Worm (Caenorhabditis elegans) whole organism, young adult: Measurements from ENCODE around the gene nhr-216.

Experiments
- B0019.2 ChIP-seq: fragments of 200-800 bp; sonication (Bioruptor generic); conservative IDR thresholded peaks from 2 replicates; pipeline ENCODE4 v1.3.6; 2022; ENCODE audit warnings: missing genetic modification reagents, missing genetic modification characterization, missing compliant biosample characterization
- B0336.3 ChIP-seq: fragments of 200-800 bp; sonication (Bioruptor generic); IDR thresholded peaks from 2 replicates; pipeline ENCODE4 v1.3.6; 2022; ENCODE audit warnings: missing genetic modification characterization, missing compliant biosample characterization
- C06A6.2 ChIP-seq: fragments of 200-800 bp; sonication (Bioruptor generic); conservative IDR thresholded peaks from 2 replicates; pipeline ENCODE4 v1.3.6; 2022; ENCODE audit warnings: missing genetic modification characterization, missing compliant biosample characterization
- F10E7.11 ChIP-seq: sonication (generic microtip); optimal IDR thresholded peaks from 2 replicates; lab custom pipeline; 2017; ENCODE audit warnings: mild to moderate bottlenecking, missing genetic modification characterization, moderate library complexity, missing compliant biosample characterization
- F37B4.10 ChIP-seq: fragments of 200-800 bp; sonication (Bioruptor generic); IDR thresholded peaks from 2 replicates; pipeline ENCODE4 v1.3.6; 2022; ENCODE audit warnings: missing genetic modification characterization, missing compliant biosample characterization
- F39B2.1 ChIP-seq: fragments of 200-800 bp; sonication (Bioruptor generic); IDR thresholded peaks from 2 replicates; pipeline ENCODE4 v1.3.6; 2022; ENCODE audit warnings: missing genetic modification reagents, missing genetic modification characterization, missing compliant biosample characterization
- F52B5.7 ChIP-seq: sonication (generic microtip); optimal IDR thresholded peaks from 2 replicates; lab custom pipeline; 2016; ENCODE audit warnings: mild to moderate bottlenecking, missing genetic modification characterization, missing compliant biosample characterization
- F55B11.4 ChIP-seq: sonication (generic microtip); optimal IDR thresholded peaks from 2 replicates; lab custom pipeline; 2016; ENCODE audit warnings: missing compliant biosample characterization, missing genetic modification characterization, borderline replicate concordance; ENCODE audit not compliant: insufficient read depth
- K11D2.4 ChIP-seq: fragments of 200-800 bp; sonication (Bioruptor generic); IDR thresholded peaks from 2 replicates; pipeline ENCODE4 v1.3.6; 2022; ENCODE audit warnings: missing genetic modification reagents, missing genetic modification characterization, missing compliant biosample characterization
- Y53F4B.3 ChIP-seq: fragments of 200-800 bp; sonication (Bioruptor generic); IDR thresholded peaks from 2 replicates; pipeline ENCODE4 v1.3.6; 2022; ENCODE audit warnings: missing genetic modification reagents, missing genetic modification characterization, missing compliant biosample characterization
- Y67H2A.10 ChIP-seq: fragments of 200-800 bp; sonication (Bioruptor generic); conservative IDR thresholded peaks from 2 replicates; pipeline ENCODE4 v1.3.6; 2022; ENCODE audit warnings: missing genetic modification reagents, missing genetic modification characterization, missing compliant biosample characterization
- akir-1 ChIP-seq: fragments of 200-800 bp; sonication (Bioruptor generic); optimal IDR thresholded peaks from 2 replicates; lab custom pipeline; 2018; ENCODE audit warnings: mild to moderate bottlenecking, missing genetic modification characterization, moderate library complexity, missing compliant biosample characterization
- aptf-3 ChIP-seq: fragments of 200-800 bp; sonication (Bioruptor generic); IDR thresholded peaks from 2 replicates; pipeline ENCODE4 v1.3.6; 2022; ENCODE audit warnings: missing genetic modification characterization, missing compliant biosample characterization
- attf-6 ChIP-seq: fragments of 200-800 bp; sonication (Bioruptor generic); IDR thresholded peaks from 2 replicates; pipeline ENCODE4 v1.3.6; 2022; ENCODE audit warnings: missing genetic modification reagents, missing genetic modification characterization, missing compliant biosample characterization
- bed-1 ChIP-seq: fragments of 200-800 bp; sonication (Bioruptor generic); IDR thresholded peaks from 2 replicates; pipeline ENCODE4 v1.3.6; 2022; ENCODE audit warnings: missing genetic modification reagents, missing genetic modification characterization, missing compliant biosample characterization
- cebp-1 ChIP-seq, 2 experiments: fragments of 200-800 bp in 1 of 2; sonication (Bioruptor generic) in 1 of 2; sonication (generic microtip) in 1 of 2; IDR thresholded peaks in 1 of 2; optimal IDR thresholded peaks in 1 of 2; 2 replicates each; pipeline versions ENCODE4 v1.3.6 to Lab custom; 2017 to 2022; ENCODE audit warnings: missing compliant biosample characterization in 2 of 2, missing genetic modification characterization in 2 of 2, mild to moderate bottlenecking in 1 of 2, missing genetic modification reagents in 1 of 2, moderate library complexity in 1 of 2
- ceh-27 ChIP-seq: fragments of 200-800 bp; sonication (Bioruptor generic); optimal IDR thresholded peaks from 2 replicates; lab custom pipeline; 2018; ENCODE audit warnings: mild to moderate bottlenecking, missing genetic modification characterization, moderate library complexity, missing compliant biosample characterization
- ceh-58 ChIP-seq: fragments of 200-800 bp; sonication (Bioruptor generic); IDR thresholded peaks from 2 replicates; pipeline ENCODE4 v1.3.6; 2022; ENCODE audit warnings: missing genetic modification characterization, missing compliant biosample characterization
- ceh-79 ChIP-seq: sonication (generic microtip); optimal IDR thresholded peaks from 2 replicates; lab custom pipeline; 2017; ENCODE audit warnings: mild to moderate bottlenecking, missing genetic modification characterization, missing compliant biosample characterization
- ceh-91 ChIP-seq: fragments of 200-800 bp; sonication (Bioruptor generic); IDR thresholded peaks from 2 replicates; pipeline ENCODE4 v1.3.6; 2022; ENCODE audit warnings: missing genetic modification reagents, missing genetic modification characterization, missing compliant biosample characterization
- chd-7 ChIP-seq: sonication (generic microtip); optimal IDR thresholded peaks from 2 replicates; lab custom pipeline; 2016; ENCODE audit warnings: mild to moderate bottlenecking, missing genetic modification characterization, moderate library complexity, missing compliant biosample characterization
- dox-1 ChIP-seq: fragments of 200-800 bp; sonication (Bioruptor generic); IDR thresholded peaks from 2 replicates; pipeline ENCODE4 v1.3.6; 2022; ENCODE audit warnings: missing genetic modification reagents, missing genetic modification characterization, missing compliant biosample characterization
- dpl-1 ChIP-seq: fragments of 150-350 bp; optimal IDR thresholded peaks from 2 replicates; lab custom pipeline; 2014; ENCODE audit warnings: missing biosample characterization, missing genetic modification reagents, missing genetic modification characterization
- egl-44 ChIP-seq: fragments of 200-800 bp; sonication (Bioruptor generic); IDR thresholded peaks from 2 replicates; pipeline ENCODE4 v1.3.6; 2022; ENCODE audit warnings: missing genetic modification reagents, missing genetic modification characterization, missing compliant biosample characterization
- egrh-3 ChIP-seq: fragments of 200-800 bp; sonication (Bioruptor generic); IDR thresholded peaks from 2 replicates; pipeline ENCODE4 v1.3.6; 2022; ENCODE audit warnings: missing genetic modification reagents, missing genetic modification characterization, missing compliant biosample characterization
- ekl-4 ChIP-seq: fragments of 200-800 bp; sonication (Bioruptor generic); IDR thresholded peaks from 2 replicates; pipeline ENCODE4 v1.3.6; 2022; ENCODE audit warnings: missing genetic modification reagents, missing genetic modification characterization, missing compliant biosample characterization
- fkh-3 ChIP-seq: sonication (generic microtip); optimal IDR thresholded peaks from 2 replicates; lab custom pipeline; 2016; ENCODE audit warnings: mild to moderate bottlenecking, missing genetic modification characterization, missing compliant biosample characterization
- hlh-12 ChIP-seq: sonication (generic microtip); optimal IDR thresholded peaks from 2 replicates; lab custom pipeline; 2016; ENCODE audit warnings: missing genetic modification characterization, missing compliant biosample characterization
- let-607 ChIP-seq, 2 experiments: fragments of 200-800 bp in 1 of 2; sonication (Bioruptor generic) in 1 of 2; sonication (generic microtip) in 1 of 2; optimal IDR thresholded peaks; 2 replicates each; lab custom pipeline; 2016 to 2018; ENCODE audit warnings: mild to moderate bottlenecking in 2 of 2, missing compliant biosample characterization in 2 of 2, missing genetic modification characterization in 2 of 2, moderate library complexity in 2 of 2, missing genotype in 1 of 2
- lin-54 ChIP-seq: fragments of 200-800 bp; sonication (Bioruptor generic); optimal IDR thresholded peaks from 2 replicates; lab custom pipeline; 2018; ENCODE audit warnings: mild to moderate bottlenecking, missing genetic modification characterization, missing compliant biosample characterization
- lir-1 ChIP-seq: fragments of 200-800 bp; sonication (Bioruptor generic); conservative IDR thresholded peaks from 2 replicates; pipeline ENCODE4 v1.3.6; 2022; ENCODE audit warnings: missing genetic modification reagents, missing genetic modification characterization, missing compliant biosample characterization
- lsy-27 ChIP-seq: sonication (generic microtip); optimal IDR thresholded peaks from 2 replicates; lab custom pipeline; 2017; ENCODE audit warnings: missing genetic modification characterization, mild to moderate bottlenecking, missing compliant biosample characterization, antibody characterized with exemption, missing genotype, borderline replicate concordance; ENCODE audit not compliant: insufficient read depth
- madf-10 ChIP-seq: sonication (generic microtip); optimal IDR thresholded peaks from 2 replicates; lab custom pipeline; 2016; ENCODE audit warnings: mild to moderate bottlenecking, missing genetic modification characterization, missing compliant biosample characterization
- mel-28 ChIP-seq: sonication (generic microtip); optimal IDR thresholded peaks from 2 replicates; lab custom pipeline; 2016; ENCODE audit warnings: borderline replicate concordance, mild to moderate bottlenecking, missing genetic modification characterization, missing compliant biosample characterization
- mes-4 ChIP-seq: sonication (generic microtip); optimal IDR thresholded peaks from 2 replicates; lab custom pipeline; 2016; ENCODE audit warnings: missing genotype, missing genetic modification characterization, missing compliant biosample characterization
- nfyb-1 ChIP-seq: fragments of 200-800 bp; sonication (Bioruptor generic); IDR thresholded peaks from 2 replicates; pipeline ENCODE4 v1.3.6; 2022; ENCODE audit warnings: missing genetic modification reagents, missing genetic modification characterization, missing compliant biosample characterization
- nhr-27 ChIP-seq: fragments of 200-800 bp; sonication (Bioruptor generic); optimal IDR thresholded peaks from 2 replicates; lab custom pipeline; 2018; ENCODE audit warnings: mild to moderate bottlenecking, missing genetic modification characterization, moderate library complexity, missing compliant biosample characterization
- nhr-90 ChIP-seq: sonication (generic microtip); optimal IDR thresholded peaks from 2 replicates; lab custom pipeline; 2016; ENCODE audit warnings: missing genotype, mild to moderate bottlenecking, missing genetic modification characterization, missing compliant biosample characterization
- pbrm-1 ChIP-seq: fragments of 200-800 bp; sonication (Bioruptor generic); IDR thresholded peaks from 2 replicates; pipeline ENCODE4 v1.3.6; 2022; ENCODE audit warnings: missing genetic modification reagents, missing genetic modification characterization, missing compliant biosample characterization
- rpc-1 ChIP-seq, 2 experiments: fragments of 150-350 bp in 1 of 2; sonication (generic microtip) in 1 of 2; optimal IDR thresholded peaks; 2 replicates each; lab custom pipeline; 2014 to 2018; ENCODE audit warnings: missing biosample characterization in 1 of 2, missing genetic modification characterization in 1 of 2, missing genetic modification reagents in 1 of 2, missing genotype in 1 of 2
- tbp1 ChIP-seq: fragments of 200-800 bp; sonication (Bioruptor generic); optimal IDR thresholded peaks from 2 replicates; lab custom pipeline; 2018; ENCODE audit warnings: mild to moderate bottlenecking, missing genetic modification characterization, missing compliant biosample characterization
- zfh-2 ChIP-seq: fragments of 200-800 bp; sonication (Bioruptor generic); conservative IDR thresholded peaks from 2 replicates; pipeline ENCODE4 v1.3.6; 2022; ENCODE audit warnings: missing genetic modification reagents, missing genetic modification characterization, missing compliant biosample characterization
- ztf-22 ChIP-seq: fragments of 200-800 bp; sonication (Bioruptor generic); optimal IDR thresholded peaks from 2 replicates; lab custom pipeline; 2018; ENCODE audit warnings: mild to moderate bottlenecking, missing genetic modification characterization, moderate library complexity, missing compliant biosample characterization
- ztf-26 ChIP-seq: sonication (generic microtip); optimal IDR thresholded peaks from 2 replicates; lab custom pipeline; 2017; ENCODE audit warnings: missing genetic modification characterization, missing compliant biosample characterization
- ztf-28 ChIP-seq: fragments of 200-800 bp; sonication (Bioruptor generic); IDR thresholded peaks from 2 replicates; pipeline ENCODE4 v1.3.6; 2022; ENCODE audit warnings: missing genetic modification reagents, missing genetic modification characterization, missing compliant biosample characterization
- ztf-6 ChIP-seq: fragments of 200-800 bp; sonication (Bioruptor generic); IDR thresholded peaks from 2 replicates; pipeline ENCODE4 v1.3.6; 2022; ENCODE audit warnings: missing genetic modification reagents, missing genetic modification characterization, missing compliant biosample characterization

Gene nhr-216

DNA sequence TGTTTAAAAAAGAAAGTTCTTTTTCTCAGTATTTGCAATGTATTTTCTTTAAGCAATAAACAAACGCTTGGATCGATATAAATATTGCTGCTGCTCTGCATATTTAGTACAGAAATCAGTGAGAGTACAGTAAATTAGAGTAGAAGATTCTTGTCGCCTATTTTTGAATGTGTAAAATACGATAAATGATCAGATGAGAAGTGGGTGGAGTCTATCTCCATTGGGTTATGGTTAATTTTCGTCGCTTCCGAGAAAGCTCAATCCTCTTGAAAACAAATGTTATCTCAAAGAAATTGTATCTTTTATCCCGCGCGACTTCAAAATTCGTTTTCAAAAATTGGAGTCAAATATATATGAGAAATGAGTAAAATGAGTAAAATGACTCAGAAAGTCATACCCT is at the start of gene nhr-216:
Gene nhr-216 (minus strand): TSS at position 101 of the 400 bp plus-strand sequence.
- TF ChIP-seq fkh-3 (no peak), attf-6 (GFP tag; lab: Robert Waterston, UW) (no peak), aptf-3 (GFP tag; lab: Robert Waterston, UW) (no peak), ceh-27 (GFP tag; lab: Kevin White, UChicago) (no peak), tbp1 (GFP tag; lab: Kevin White, UChicago) (no peak), let-607 (tag; optimal IDR thresholded peaks at IDR 0.05; lab: Kevin White, UChicago) (no peak), pbrm-1 (GFP tag; lab: Robert Waterston, UW) (no peak), dpl-1 (GFP tag; lab: Kevin White, UChicago) (no peak), ztf-28 (GFP tag; lab: Robert Waterston, UW) (no peak), ceh-79 (no peak), K11D2.4 (no peak), dox-1 (GFP tag; lab: Robert Waterston, UW) (no peak), egrh-3 (GFP tag; lab: Robert Waterston, UW) (no peak), ztf-26 (tag; lab: Kevin White, UChicago) (no peak), nfyb-1 (GFP tag; lab: Robert Waterston, UW) (no peak), ceh-58 (GFP tag; lab: Robert Waterston, UW) (no peak), mel-28 (tag; lab: Kevin White, UChicago) (no peak), ztf-22 (no peak), chd-7 (tag; lab: Kevin White, UChicago) (no peak)

DNA sequence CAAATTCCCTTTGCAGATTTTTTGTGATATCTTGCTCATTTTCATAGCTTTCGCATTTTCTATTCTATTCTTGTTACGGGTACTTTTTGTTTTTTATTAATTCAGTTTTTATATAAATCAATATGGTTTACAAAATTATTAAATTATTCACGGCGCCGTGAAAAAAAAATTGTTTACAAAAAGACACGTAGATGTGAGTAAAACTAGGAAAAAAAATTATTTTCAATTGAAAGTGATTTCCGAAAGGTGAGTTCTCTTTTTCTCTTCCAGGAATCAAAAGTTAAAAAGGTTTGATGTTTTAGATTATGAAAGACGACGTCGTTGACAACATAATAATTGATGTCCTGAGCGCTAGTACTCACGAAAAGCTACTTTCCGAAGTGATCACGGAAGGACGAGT is 49.6 kb upstream of the nhr-216 start, which contains the start of gene C25A6.1:
Gene C25A6.1 (plus strand): TSS at position 301 of the 400 bp plus-strand sequence.
- no peak for TF ChIP-seq nhr-90 (tag; lab: Kevin White, UChicago)
- TF ChIP-seq ztf-28 (GFP tag; lab: Robert Waterston, UW): no peak
- TF ChIP-seq zfh-2 (GFP tag; lab: Robert Waterston, UW): no peak
- TF ChIP-seq bed-1 (GFP tag; lab: Robert Waterston, UW): no peak
- TF ChIP-seq ceh-91 (GFP tag; lab: Robert Waterston, UW): no peak
- TF ChIP-seq F37B4.10: no peak
- no peak for TF ChIP-seq lin-54 (GFP tag; lab: Kevin White, UChicago)
- TF ChIP-seq cebp-1 (GFP tag; IDR thresholded peaks at IDR 0.05; lab: Robert Waterston, UW): no peak
- TF ChIP-seq cebp-1 (tag; optimal IDR thresholded peaks at IDR 0.05; lab: Kevin White, UChicago): no peak
- TF ChIP-seq ekl-4 (GFP tag; lab: Robert Waterston, UW): no peak
- no peak for TF ChIP-seq hlh-12
- no peak for TF ChIP-seq B0336.3 (GFP tag; lab: Robert Waterston, UW)
- no peak for TF ChIP-seq mes-4 (tag; lab: Kevin White, UChicago)
- TF ChIP-seq mel-28 (tag; lab: Kevin White, UChicago): no peak
- TF ChIP-seq ztf-6 (GFP tag; lab: Robert Waterston, UW): no peak
- no peak for TF ChIP-seq F52B5.7 (tag; lab: Kevin White, UChicago)
- no peak for TF ChIP-seq lir-1 (GFP tag; lab: Robert Waterston, UW)
- TF ChIP-seq chd-7 (tag; lab: Kevin White, UChicago): no peak

DNA sequence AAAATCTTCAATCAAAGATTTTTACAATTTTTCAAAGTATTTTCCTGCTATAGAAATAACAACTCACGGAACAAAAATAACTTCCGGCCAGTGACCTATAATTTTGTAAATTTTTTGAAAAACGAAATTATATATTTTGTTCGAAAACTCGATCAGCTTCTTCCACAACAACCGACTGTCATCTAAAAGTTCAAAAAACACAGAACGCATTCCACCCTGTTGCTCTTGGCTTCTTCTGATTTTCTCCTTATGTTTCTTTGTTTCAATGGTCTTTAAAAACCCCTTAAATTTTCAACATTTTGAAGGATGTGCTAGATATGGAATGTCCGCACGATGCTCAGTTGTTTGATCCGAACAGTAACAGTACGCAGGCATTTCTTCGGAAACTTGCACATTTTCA is 46.4 kb upstream of the nhr-216 start, which contains the start of gene dmsr-7:
Gene dmsr-7 (plus strand): TSS at position 301 of the 400 bp plus-strand sequence.
- TF ChIP-seq F39B2.1 (GFP tag; lab: Robert Waterston, UW): no peak
- TF ChIP-seq lsy-27 (tag; lab: Kevin White, UChicago): no peak
- TF ChIP-seq akir-1: no peak
- no peak for TF ChIP-seq B0019.2
- no peak for TF ChIP-seq ceh-58 (GFP tag; lab: Robert Waterston, UW)
- TF ChIP-seq rpc-1 (optimal IDR thresholded peaks at IDR 0.05; lab: Kevin White, UChicago): no peak
- no peak for TF ChIP-seq rpc-1 (tag; optimal IDR thresholded peaks at IDR 0.05; lab: Kevin White, UChicago)
- TF ChIP-seq egl-44 (GFP tag; lab: Robert Waterston, UW): no peak
- no peak for TF ChIP-seq Y67H2A.10
- TF ChIP-seq Y53F4B.3 (GFP tag; lab: Robert Waterston, UW): no peak
- TF ChIP-seq nfyb-1 (GFP tag; lab: Robert Waterston, UW): no peak
- TF ChIP-seq F55B11.4 (tag; lab: Kevin White, UChicago): no peak
- TF ChIP-seq C06A6.2: no peak
- TF ChIP-seq nhr-27 (tag; lab: Kevin White, UChicago): no peak
- TF ChIP-seq madf-10 (tag; lab: Kevin White, UChicago): no peak
- no peak for TF ChIP-seq pbrm-1 (GFP tag; lab: Robert Waterston, UW)
- no peak for TF ChIP-seq F10E7.11 (tag; lab: Kevin White, UChicago)
